Worm (Caenorhabditis elegans) whole organism, L2 larva: Measurements from ENCODE around the gene nono-1.

Experiments
- C34F6.9 ChIP-seq: fragments of 150-350 bp; optimal IDR thresholded peaks from 2 replicates; lab custom pipeline; 2014; ENCODE audit warnings: missing biosample characterization, missing genetic modification characterization
- F13H6.1 ChIP-seq: sonication (generic microtip); optimal IDR thresholded peaks from 2 replicates; lab custom pipeline; 2016; ENCODE audit warnings: missing genetic modification characterization, missing compliant biosample characterization
- R02D3.7 ChIP-seq: fragments of 150-350 bp; optimal IDR thresholded peaks from 2 replicates; lab custom pipeline; 2014; ENCODE audit warnings: missing biosample characterization, missing genetic modification characterization
- Y55F3AM.14 ChIP-seq: fragments of 200-800 bp; sonication (Bioruptor generic); optimal IDR thresholded peaks from 2 replicates; lab custom pipeline; 2018; ENCODE audit warnings: mild to moderate bottlenecking, missing genetic modification characterization, missing compliant biosample characterization
- ZK546.5 ChIP-seq: sonication (generic microtip); optimal IDR thresholded peaks from 2 replicates; lab custom pipeline; 2017; ENCODE audit warnings: missing biosample characterization, missing genetic modification characterization
- alr-1 ChIP-seq: fragments of 150-350 bp; optimal IDR thresholded peaks from 2 replicates; lab custom pipeline; 2014; ENCODE audit warnings: missing biosample characterization, missing genetic modification characterization
- aly-2 ChIP-seq: fragments of 150-350 bp; optimal IDR thresholded peaks from 2 replicates; lab custom pipeline; 2014; ENCODE audit warnings: missing biosample characterization, missing genetic modification characterization
- ama-1 ChIP-seq: fragments of 150-350 bp; optimal IDR thresholded peaks from 2 replicates; lab custom pipeline; 2018; ENCODE audit warnings: inconsistent platforms
- blmp-1 ChIP-seq: sonication (generic microtip); optimal IDR thresholded peaks from 2 replicates; lab custom pipeline; 2017; ENCODE audit warnings: missing genetic modification characterization, mild to moderate bottlenecking, missing compliant biosample characterization, antibody characterized with exemption, moderate library complexity; ENCODE audit not compliant: insufficient read depth
- ceh-16 ChIP-seq: fragments of 150-350 bp; optimal IDR thresholded peaks from 2 replicates; lab custom pipeline; 2014; ENCODE audit warnings: missing biosample characterization, missing genetic modification characterization
- ceh-82 ChIP-seq: fragments of 150-350 bp; optimal IDR thresholded peaks from 2 replicates; lab custom pipeline; 2014; ENCODE audit warnings: missing biosample characterization, missing genetic modification characterization
- crh-2 ChIP-seq: sonication (generic microtip); optimal IDR thresholded peaks from 2 replicates; lab custom pipeline; 2017; ENCODE audit warnings: missing biosample characterization, missing genetic modification characterization
- dmd-4 ChIP-seq: sonication (generic microtip); optimal IDR thresholded peaks from 2 replicates; lab custom pipeline; 2017; ENCODE audit warnings: missing biosample characterization, missing genetic modification characterization
- egl-27 ChIP-seq: sonication (generic microtip); optimal IDR thresholded peaks from 3 replicates; lab custom pipeline; 2017; ENCODE audit warnings: missing biosample characterization, missing genetic modification reagents, missing genetic modification characterization
- elt-1 ChIP-seq: fragments of 150-350 bp; optimal IDR thresholded peaks from 2 replicates; lab custom pipeline; 2014; ENCODE audit warnings: missing biosample characterization, missing genetic modification characterization
- elt-3 ChIP-seq: sonication (generic microtip); optimal IDR thresholded peaks from 2 replicates; lab custom pipeline; 2017; ENCODE audit warnings: missing biosample characterization, missing genetic modification characterization
- fos-1 ChIP-seq: fragments of 150-350 bp; optimal IDR thresholded peaks from 2 replicates; lab custom pipeline; 2014; ENCODE audit warnings: missing biosample characterization, missing genetic modification characterization
- gmeb-1 ChIP-seq: fragments of 150-350 bp; optimal IDR thresholded peaks from 2 replicates; lab custom pipeline; 2014; ENCODE audit warnings: missing biosample characterization, missing genetic modification characterization
- lin-11 ChIP-seq: fragments of 150-350 bp; sonication (generic microtip); optimal IDR thresholded peaks from 2 replicates; lab custom pipeline; 2014; ENCODE audit warnings: missing biosample characterization, missing genetic modification characterization, inconsistent platforms, mixed read lengths
- lin-13 ChIP-seq: fragments of 150-350 bp; optimal IDR thresholded peaks from 2 replicates; lab custom pipeline; 2014; ENCODE audit warnings: missing biosample characterization, missing genetic modification reagents, missing genetic modification characterization
- lin-39 ChIP-seq: fragments of 150-350 bp; optimal IDR thresholded peaks from 2 replicates; lab custom pipeline; 2014; ENCODE audit warnings: missing biosample characterization, missing genetic modification reagents, missing genetic modification characterization
- lsy-2 ChIP-seq, 2 experiments: fragments of 150-350 bp in 1 of 2; sonication (generic microtip) in 1 of 2; optimal IDR thresholded peaks; 2 replicates each; lab custom pipeline; 2014 to 2017; ENCODE audit warnings: missing biosample characterization in 2 of 2, missing genetic modification characterization in 2 of 2
- mab-5 ChIP-seq: fragments of 150-350 bp; optimal IDR thresholded peaks from 2 replicates; lab custom pipeline; 2014; ENCODE audit warnings: missing biosample characterization, missing genetic modification characterization
- mbf-1 ChIP-seq: sonication (generic microtip); optimal IDR thresholded peaks from 2 replicates; lab custom pipeline; 2017; ENCODE audit warnings: missing biosample characterization, missing genetic modification characterization
- mdl-1 ChIP-seq, 2 experiments: fragments of 150-350 bp in 1 of 2; sonication (generic microtip) in 1 of 2; optimal IDR thresholded peaks; 2 replicates each; lab custom pipeline; 2017; ENCODE audit warnings: missing biosample characterization in 2 of 2, missing genetic modification characterization in 2 of 2
- nhr-11 ChIP-seq: fragments of 150-350 bp; optimal IDR thresholded peaks from 2 replicates; lab custom pipeline; 2014; ENCODE audit warnings: missing biosample characterization, missing genetic modification characterization
- nhr-12 ChIP-seq: fragments of 150-350 bp; optimal IDR thresholded peaks from 2 replicates; lab custom pipeline; 2014; ENCODE audit warnings: missing biosample characterization, missing genetic modification characterization
- nhr-129 ChIP-seq: fragments of 150-350 bp; optimal IDR thresholded peaks from 2 replicates; lab custom pipeline; 2014; ENCODE audit warnings: missing biosample characterization, missing genetic modification characterization
- nhr-21 ChIP-seq: fragments of 150-350 bp; optimal IDR thresholded peaks from 2 replicates; lab custom pipeline; 2014; ENCODE audit warnings: missing biosample characterization, missing genetic modification characterization
- nhr-23 ChIP-seq: fragments of 150-350 bp; optimal IDR thresholded peaks from 2 replicates; lab custom pipeline; 2014; ENCODE audit warnings: missing biosample characterization, missing genetic modification reagents, missing genetic modification characterization
- nhr-237 ChIP-seq: fragments of 150-350 bp; optimal IDR thresholded peaks from 2 replicates; lab custom pipeline; 2014; ENCODE audit warnings: missing biosample characterization, missing genetic modification characterization
- nhr-25 ChIP-seq: fragments of 150-350 bp; sonication (generic microtip); optimal IDR thresholded peaks from 3 replicates; lab custom pipeline; 2014; ENCODE audit warnings: missing biosample characterization, missing genetic modification characterization
- nhr-6 ChIP-seq: fragments of 150-350 bp; optimal IDR thresholded peaks from 2 replicates; lab custom pipeline; 2014; ENCODE audit warnings: missing biosample characterization, missing genetic modification characterization
- nhr-77 ChIP-seq: fragments of 150-350 bp; optimal IDR thresholded peaks from 2 replicates; lab custom pipeline; 2014; ENCODE audit warnings: missing biosample characterization, missing genetic modification characterization
- peb-1 ChIP-seq: fragments of 150-350 bp; optimal IDR thresholded peaks from 2 replicates; lab custom pipeline; 2014; ENCODE audit warnings: missing biosample characterization, missing genetic modification characterization
- sem-4 ChIP-seq: fragments of 150-350 bp; optimal IDR thresholded peaks from 2 replicates; lab custom pipeline; 2014; ENCODE audit warnings: missing biosample characterization, missing genetic modification reagents, missing genetic modification characterization
- skn-1 ChIP-seq: sonication (generic microtip); optimal IDR thresholded peaks from 2 replicates; lab custom pipeline; 2017; ENCODE audit warnings: missing biosample characterization, missing genetic modification characterization
- sma-3 ChIP-seq: sonication (generic microtip); optimal IDR thresholded peaks from 2 replicates; lab custom pipeline; 2016; ENCODE audit warnings: missing genetic modification reagents, missing genetic modification characterization, missing compliant biosample characterization
- sma-9 ChIP-seq, 2 experiments: fragments of 150-350 bp in 1 of 2; sonication (generic microtip) in 1 of 2; optimal IDR thresholded peaks; 2 replicates each; lab custom pipeline; 2014 to 2016; ENCODE audit warnings: missing genetic modification characterization in 2 of 2, mild to moderate bottlenecking in 1 of 2, missing biosample characterization in 1 of 2, missing compliant biosample characterization in 1 of 2, missing genetic modification reagents in 1 of 2, moderate library complexity in 1 of 2
- snpc-4 ChIP-seq: fragments of 150-350 bp; optimal IDR thresholded peaks from 2 replicates; lab custom pipeline; 2014; ENCODE audit warnings: missing biosample characterization, missing genetic modification characterization
- unc-39 ChIP-seq: fragments of 150-350 bp; optimal IDR thresholded peaks from 2 replicates; lab custom pipeline; 2014; ENCODE audit warnings: missing biosample characterization, missing genetic modification characterization
- unc-55 ChIP-seq: fragments of 150-350 bp; sonication (generic microtip); optimal IDR thresholded peaks from 3 replicates; lab custom pipeline; 2014; ENCODE audit warnings: missing biosample characterization, missing genetic modification reagents, missing genetic modification characterization
- unc-62 ChIP-seq: fragments of 150-350 bp; optimal IDR thresholded peaks from 2 replicates; lab custom pipeline; 2014; ENCODE audit warnings: missing biosample characterization, missing genetic modification reagents, missing genetic modification characterization
- zag-1 ChIP-seq: fragments of 150-350 bp; optimal IDR thresholded peaks from 2 replicates; lab custom pipeline; 2014; ENCODE audit warnings: missing biosample characterization, missing genetic modification characterization
- ztf-1 ChIP-seq: fragments of 200-800 bp; sonication (Bioruptor generic); conservative IDR thresholded peaks from 2 replicates; pipeline ENCODE4 v1.3.6; 2022; ENCODE audit warnings: missing genetic modification characterization, missing compliant biosample characterization
- ztf-11 ChIP-seq: sonication (generic microtip); optimal IDR thresholded peaks from 2 replicates; lab custom pipeline; 2017; ENCODE audit warnings: missing biosample characterization, missing genetic modification characterization
- ztf-4 ChIP-seq: fragments of 150-350 bp; optimal IDR thresholded peaks from 2 replicates; lab custom pipeline; 2014; ENCODE audit warnings: missing biosample characterization, missing genetic modification characterization

Gene nono-1

DNA sequence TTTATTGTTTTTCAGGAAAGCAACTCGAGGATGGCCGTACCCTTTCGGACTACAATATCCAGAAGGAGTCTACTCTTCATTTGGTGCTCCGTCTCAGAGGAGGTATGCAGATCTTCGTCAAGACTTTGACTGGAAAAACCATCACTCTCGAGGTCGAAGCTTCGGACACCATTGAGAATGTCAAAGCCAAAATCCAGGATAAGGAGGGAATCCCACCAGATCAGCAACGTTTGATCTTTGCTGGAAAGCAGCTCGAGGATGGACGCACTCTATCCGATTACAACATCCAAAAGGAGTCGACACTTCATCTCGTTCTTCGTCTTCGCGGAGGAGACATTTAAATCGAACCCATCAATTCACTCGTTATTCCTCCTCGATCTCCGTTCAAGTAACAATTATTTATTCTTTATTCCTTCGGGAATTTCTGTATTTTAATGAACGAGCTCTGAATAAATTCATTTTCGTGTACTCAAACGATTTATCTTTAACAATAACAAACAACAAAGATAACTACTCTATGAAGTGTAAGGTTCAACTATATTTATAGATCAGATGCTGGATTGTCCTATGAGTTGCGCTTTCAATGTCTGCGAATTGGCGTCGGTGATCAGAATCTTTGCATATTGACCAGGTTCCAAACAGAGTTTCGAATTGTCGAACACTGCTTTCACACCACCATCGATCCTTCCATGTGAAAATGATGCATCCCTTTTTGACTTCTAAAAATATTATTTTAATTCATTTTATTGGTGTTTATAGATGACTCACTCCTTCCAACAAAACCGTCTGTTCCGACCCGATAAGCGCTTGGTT is 14.5 kb downstream of the nono-1 start (continued):
- TF ChIP-seq lin-11 (tag; lab: Kevin White, UChicago) (no peak), lin-13 (GFP tag; lab: Kevin White, UChicago) (peak; percentile 61), zag-1 (no peak), ceh-16 (tag; lab: Kevin White, UChicago) (no peak), ceh-82 (no peak), unc-55 (peak; percentile 11), nhr-11 (tag; lab: Kevin White, UChicago) (no peak), ama-1 (peak; percentile 87), ztf-1 (GFP tag; lab: Robert Waterston, UW) (no peak), nhr-77 (no peak), fos-1 (no peak), sem-4 (tag; lab: Kevin White, UChicago) (peak; percentile 50)

- TF ChIP-seq sma-3 (GFP tag; lab: Kevin White, UChicago): no peak
Observed at ce11 chrIII:5942104-5942503, 15.9 kb downstream of the nono-1 start.

DNA sequence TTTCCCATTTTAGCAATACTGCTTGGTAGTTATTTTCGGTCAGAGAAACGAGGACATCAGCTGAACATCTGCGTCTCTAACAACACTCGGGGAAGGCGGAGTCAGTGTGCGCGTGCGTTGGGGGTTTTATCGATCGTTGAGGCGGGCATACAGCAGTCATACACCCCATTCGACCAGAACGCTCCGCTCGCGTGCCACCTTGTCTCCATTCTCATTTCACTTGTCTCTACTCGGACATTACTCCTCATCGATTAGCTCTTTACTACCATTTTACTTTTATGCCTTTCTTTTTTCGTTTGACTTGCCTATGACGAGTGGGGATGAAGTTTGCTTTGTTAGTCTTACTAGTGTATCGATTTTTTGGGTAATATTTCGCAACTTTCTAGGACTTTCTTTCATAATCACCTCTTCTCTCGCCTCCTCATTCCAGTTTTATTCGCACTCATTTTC is 17.5 kb downstream of the nono-1 start:
- TF ChIP-seq lsy-2 (tag; optimal IDR thresholded peaks at IDR 0.05; lab: Kevin White, UChicago) (peak; percentile 25 to 70), nhr-23 (tag; lab: Kevin White, UChicago) (no peak), nhr-12 (no peak), zag-1 (no peak), skn-1 (tag; lab: Kevin White, UChicago) (peak; percentile 56), crh-2 (tag; lab: Kevin White, UChicago) (peak; percentile 63), ztf-1 (GFP tag; lab: Robert Waterston, UW) (0 out of 2 replicates have a peak, but pooled peaks have one; percentile 65), gmeb-1 (peak; percentile 35), mdl-1 (tag; optimal IDR thresholded peaks at IDR 0.05; lab: Kevin White, UChicago) (peak; percentile 86 to 95), unc-39 (tag; lab: Kevin White, UChicago) (no peak), sma-3 (GFP tag; lab: Kevin White, UChicago) (peak; percentile 56), ama-1 (peak; percentile 98), nhr-6 (tag; lab: Kevin White, UChicago) (no peak), nhr-11 (tag; lab: Kevin White, UChicago) (no peak), nhr-129 (tag; lab: Kevin White, UChicago) (peak; percentile 96), mab-5 (tag; lab: Kevin White, UChicago) (peak; percentile 14), egl-27 (tag; lab: Kevin White, UChicago) (peak; percentile 52), unc-55 (peak; percentile 75), nhr-77 (no peak), nhr-237 (tag; lab: Kevin White, UChicago) (no peak), R02D3.7 (no peak), lin-11 (tag; lab: Kevin White, UChicago) (peak; percentile 78), mbf-1 (no peak), nhr-25 (peak; percentile 72), aly-2 (tag; lab: Kevin White, UChicago) (no peak), ztf-11 (tag; lab: Kevin White, UChicago) (no peak), lin-39 (tag; lab: Kevin White, UChicago) (no peak), dmd-4 (tag; lab: Kevin White, UChicago) (no peak), sma-9 (GFP tag; optimal IDR thresholded peaks at IDR 0.05; lab: Kevin White, UChicago) (peak; percentile 67), sma-9 (tag; optimal IDR thresholded peaks at IDR 0.05; lab: Kevin White, UChicago) (no peak), F13H6.1 (tag; lab: Kevin White, UChicago) (peak; percentile 40), ceh-82 (no peak), alr-1 (tag; lab: Kevin White, UChicago) (no peak), elt-1 (tag; lab: Kevin White, UChicago) (no peak), ZK546.5 (tag; lab: Kevin White, UChicago) (no peak), snpc-4 (tag; lab: Kevin White, UChicago) (peak; percentile 48), unc-62 (GFP tag; lab: Kevin White, UChicago) (no peak), blmp-1 (tag; lab: Kevin White, UChicago) (peak; percentile 68), peb-1 (tag; lab: Kevin White, UChicago) (peak; percentile 9), C34F6.9 (tag; lab: Kevin White, UChicago) (peak; percentile 82), lin-13 (GFP tag; lab: Kevin White, UChicago) (peak; percentile 60), nhr-21 (tag; lab: Kevin White, UChicago) (peak; percentile 66), ceh-16 (tag; lab: Kevin White, UChicago) (no peak), fos-1 (peak; percentile 73), sem-4 (tag; lab: Kevin White, UChicago) (peak; percentile 80), Y55F3AM.14 (GFP tag; lab: Kevin White, UChicago) (no peak), elt-3 (tag; lab: Kevin White, UChicago) (no peak), ztf-4 (tag; lab: Kevin White, UChicago) (peak; percentile 75)
